Fruit fly (Drosophila melanogaster) whole organism, embryonic: ENCODE measurements around the gene CG16789.
A peak's percentile ranks its signal among the peaks of the same experiment; 100 is the strongest.

Experiments
- CG10462 ChIP-seq: fragments of 200-800 bp; sonication (Bioruptor generic); optimal IDR thresholded peaks from 2 replicates; lab custom pipeline; 2016; ENCODE audit warnings: missing biosample characterization, missing genetic modification characterization
- CG10543 ChIP-seq: fragments of 200-800 bp; sonication (Bioruptor generic); optimal IDR thresholded peaks from 3 replicates; lab custom pipeline; 2017; ENCODE audit warnings: missing biosample characterization, mild to moderate bottlenecking, missing genetic modification characterization, moderate library complexity
- CG11093 ChIP-seq: fragments of 200-800 bp; sonication (Bioruptor generic); IDR thresholded peaks from 3 replicates; pipeline ENCODE4 v1.3.6; 2022; ENCODE audit warnings: missing biosample characterization, missing genetic modification characterization
- CG11247 ChIP-seq: fragments of 200-800 bp; sonication (Bioruptor generic); IDR thresholded peaks from 2 replicates; pipeline ENCODE4 v1.3.6; 2022; ENCODE audit warnings: missing biosample characterization, missing genetic modification characterization
- CG11560 ChIP-seq: fragments of 200-800 bp; sonication (Bioruptor generic); IDR thresholded peaks from 3 replicates; pipeline ENCODE4 v1.3.6; 2022; ENCODE audit warnings: missing biosample characterization, missing genetic modification characterization
- CG11696 ChIP-seq: fragments of 200-800 bp; sonication (Bioruptor generic); IDR thresholded peaks from 2 replicates; pipeline ENCODE4 v1.3.6; 2022; ENCODE audit warnings: missing biosample characterization, missing genetic modification characterization
- CG13123 ChIP-seq: fragments of 200-800 bp; sonication (Bioruptor generic); optimal IDR thresholded peaks from 2 replicates; lab custom pipeline; 2016; ENCODE audit warnings: missing biosample characterization, missing genetic modification characterization
- CG15696 ChIP-seq: fragments of 200-800 bp; sonication (Bioruptor generic); optimal IDR thresholded peaks from 2 replicates; lab custom pipeline; 2019; ENCODE audit warnings: missing biosample characterization, mild to moderate bottlenecking, missing genetic modification characterization, moderate library complexity
- CG1602 ChIP-seq: fragments of 200-800 bp; sonication (Bioruptor generic); optimal IDR thresholded peaks from 3 replicates; lab custom pipeline; 2016; ENCODE audit warnings: missing biosample characterization, missing genetic modification characterization
- CG17802 ChIP-seq: fragments of 200-800 bp; sonication (Bioruptor generic); optimal IDR thresholded peaks from 2 replicates; lab custom pipeline; 2018; ENCODE audit warnings: missing biosample characterization, mild to moderate bottlenecking, missing genetic modification characterization, moderate library complexity
- CG2199 ChIP-seq: fragments of 200-800 bp; sonication (Bioruptor generic); IDR thresholded peaks from 3 replicates; pipeline ENCODE4 v1.3.6; 2022; ENCODE audit warnings: missing biosample characterization, missing genetic modification characterization
- CG31365 ChIP-seq: fragments of 200-800 bp; sonication (Bioruptor generic); optimal IDR thresholded peaks from 2 replicates; lab custom pipeline; 2018; ENCODE audit warnings: missing biosample characterization, mild to moderate bottlenecking, missing genetic modification characterization
- CG4328 ChIP-seq: fragments of 200-800 bp; sonication (Bioruptor generic); optimal IDR thresholded peaks from 3 replicates; lab custom pipeline; 2017; ENCODE audit warnings: missing biosample characterization, missing genetic modification reagents, missing genetic modification characterization
- CG6272 ChIP-seq: fragments of 200-800 bp; sonication (Bioruptor generic); IDR thresholded peaks from 2 replicates; pipeline ENCODE4 v1.3.6; 2022; ENCODE audit warnings: missing biosample characterization, missing genetic modification characterization
- CG6765 ChIP-seq: fragments of 200-800 bp; sonication (Bioruptor generic); optimal IDR thresholded peaks from 3 replicates; lab custom pipeline; 2017; ENCODE audit warnings: missing biosample characterization, mild to moderate bottlenecking, missing genetic modification characterization
- CG8765 ChIP-seq: fragments of 200-800 bp; sonication (Bioruptor generic); IDR thresholded peaks from 2 replicates; pipeline ENCODE4 v1.3.6; 2022; ENCODE audit warnings: missing biosample characterization, missing genetic modification characterization
- CTCF ChIP-seq: fragments of 200-800 bp; sonication (Bioruptor generic); optimal IDR thresholded peaks from 2 replicates; lab custom pipeline; 2017; ENCODE audit warnings: missing biosample characterization, mild to moderate bottlenecking, missing genetic modification characterization, moderate library complexity
- Dek ChIP-seq: fragments of 200-800 bp; sonication (Bioruptor generic); optimal IDR thresholded peaks from 3 replicates; lab custom pipeline; 2019; ENCODE audit warnings: missing biosample characterization, mild to moderate bottlenecking, missing genetic modification characterization, moderate library complexity
- Doc3 ChIP-seq: fragments of 200-800 bp; sonication (Bioruptor generic); IDR thresholded peaks from 3 replicates; pipeline ENCODE4 v1.3.6; 2022; ENCODE audit warnings: missing biosample characterization, missing genetic modification characterization; ENCODE audit not compliant: partially characterized antibody
- Drgx ChIP-seq: fragments of 200-800 bp; sonication (Bioruptor generic); IDR thresholded peaks from 2 replicates; pipeline ENCODE4 v1.3.6; 2022; ENCODE audit warnings: missing biosample characterization, missing genetic modification characterization
- Elba2 ChIP-seq: fragments of 200-800 bp; sonication (Bioruptor generic); optimal IDR thresholded peaks from 3 replicates; lab custom pipeline; 2016; ENCODE audit warnings: missing biosample characterization, missing genetic modification characterization
- Ets97D ChIP-seq: fragments of 200-800 bp; sonication (Bioruptor generic); optimal IDR thresholded peaks from 3 replicates; lab custom pipeline; 2016; ENCODE audit warnings: missing biosample characterization, missing genetic modification characterization
- HmgZ ChIP-seq: fragments of 200-800 bp; sonication (Bioruptor generic); optimal IDR thresholded peaks from 2 replicates; lab custom pipeline; 2018; ENCODE audit warnings: missing biosample characterization, mild to moderate bottlenecking, missing genetic modification characterization
- Hmx ChIP-seq: fragments of 200-800 bp; sonication (Bioruptor generic); optimal IDR thresholded peaks from 2 replicates; lab custom pipeline; 2016; ENCODE audit warnings: missing biosample characterization, missing genetic modification characterization
- Mes4 ChIP-seq: fragments of 200-800 bp; sonication (Bioruptor generic); optimal IDR thresholded peaks from 2 replicates; lab custom pipeline; 2016; ENCODE audit warnings: missing biosample characterization, missing genetic modification characterization
- Optix ChIP-seq: fragments of 200-800 bp; sonication (Bioruptor generic); IDR thresholded peaks from 3 replicates; pipeline ENCODE4 v1.3.6; 2022; ENCODE audit warnings: missing biosample characterization, missing genetic modification characterization
- PHDP ChIP-seq: fragments of 200-800 bp; sonication (Bioruptor generic); optimal IDR thresholded peaks from 3 replicates; lab custom pipeline; 2018; ENCODE audit warnings: missing biosample characterization, mild to moderate bottlenecking, missing genetic modification characterization, moderate library complexity
- Poxn ChIP-seq: fragments of 200-800 bp; sonication (Bioruptor generic); IDR thresholded peaks from 2 replicates; pipeline ENCODE4 v1.3.6; 2022; ENCODE audit warnings: missing biosample characterization, missing genetic modification characterization
- Six4 ChIP-seq: fragments of 200-800 bp; sonication (Bioruptor generic); optimal IDR thresholded peaks from 2 replicates; lab custom pipeline; 2016; ENCODE audit warnings: missing biosample characterization, missing genetic modification characterization
- Stat92E ChIP-seq, 3 experiments: fragments of >200 bp in 2 of 3; fragments of 200-800 bp in 1 of 3; sonication (Bioruptor generic) in 1 of 3; optimal IDR thresholded peaks; 2 replicates each; lab custom pipeline; 2017 to 2019; ENCODE audit warnings: missing biosample characterization in 3 of 3, missing genetic modification characterization in 3 of 3, mild to moderate bottlenecking in 1 of 3, moderate library complexity in 1 of 3
- Xbp1 ChIP-seq: fragments of 200-800 bp; sonication (Bioruptor generic); optimal IDR thresholded peaks from 3 replicates; lab custom pipeline; 2016; ENCODE audit warnings: missing biosample characterization, mild to moderate bottlenecking, missing genetic modification characterization
- bigmax ChIP-seq: fragments of 200-800 bp; sonication (Bioruptor generic); optimal IDR thresholded peaks from 2 replicates; lab custom pipeline; 2018; ENCODE audit warnings: missing biosample characterization, mild to moderate bottlenecking, missing genetic modification characterization
- cg ChIP-seq: fragments of 200-800 bp; sonication (Bioruptor generic); optimal IDR thresholded peaks from 3 replicates; lab custom pipeline; 2019; ENCODE audit warnings: missing biosample characterization, mild to moderate bottlenecking, missing genetic modification characterization, moderate library complexity
- chif ChIP-seq, 2 experiments: fragments of 200-800 bp; sonication (Bioruptor generic); optimal IDR thresholded peaks; 3 replicates each; lab custom pipeline; 2016; ENCODE audit warnings: missing biosample characterization in 2 of 2, missing genetic modification characterization in 2 of 2
- chm ChIP-seq: fragments of 200-800 bp; sonication (Bioruptor generic); IDR thresholded peaks from 2 replicates; pipeline ENCODE4 v1.3.6; 2022; ENCODE audit warnings: missing biosample characterization, missing genetic modification characterization
- cwo ChIP-seq: fragments of 200-800 bp; sonication (Bioruptor generic); optimal IDR thresholded peaks from 3 replicates; lab custom pipeline; 2017; ENCODE audit warnings: missing biosample characterization, missing genetic modification characterization, mild to moderate bottlenecking, moderate library complexity, missing genetic modification reagents
- dmrt11E ChIP-seq: fragments of 200-800 bp; sonication (Bioruptor generic); optimal IDR thresholded peaks from 3 replicates; lab custom pipeline; 2018; ENCODE audit warnings: missing biosample characterization, mild to moderate bottlenecking, missing genetic modification characterization, moderate library complexity
- esg ChIP-seq: fragments of 200-800 bp; sonication (Bioruptor generic); conservative IDR thresholded peaks from 2 replicates; pipeline ENCODE4 v1.3.6; 2022; ENCODE audit warnings: missing biosample characterization, missing genetic modification characterization
- inv ChIP-seq: fragments of 200-800 bp; sonication (Bioruptor generic); IDR thresholded peaks from 2 replicates; pipeline ENCODE4 v1.3.6; 2022; ENCODE audit warnings: missing biosample characterization, missing genetic modification characterization; ENCODE audit not compliant: partially characterized antibody
- jumu ChIP-seq: fragments of 200-800 bp; sonication (Bioruptor generic); optimal IDR thresholded peaks from 3 replicates; lab custom pipeline; 2016; ENCODE audit warnings: missing biosample characterization, missing genetic modification characterization
- nau ChIP-seq: fragments of 200-800 bp; sonication (Bioruptor generic); optimal IDR thresholded peaks from 3 replicates; lab custom pipeline; 2017; ENCODE audit warnings: missing biosample characterization, mild to moderate bottlenecking, missing genetic modification characterization, missing genetic modification reagents
- sc ChIP-seq, 3 experiments: fragments of >200 bp in 2 of 3; fragments of 200-800 bp in 1 of 3; sonication (Bioruptor generic) in 1 of 3; optimal IDR thresholded peaks; 2 replicates in 2 of 3; 3 replicates in 1 of 3; lab custom pipeline; 2017; ENCODE audit warnings: mild to moderate bottlenecking in 1 of 3, missing biosample characterization in 1 of 3, missing genetic modification characterization in 1 of 3, missing genetic modification reagents in 1 of 3
- sd ChIP-seq: fragments of 200-800 bp; sonication (Bioruptor generic); optimal IDR thresholded peaks from 3 replicates; lab custom pipeline; 2018; ENCODE audit warnings: missing biosample characterization, mild to moderate bottlenecking, missing genetic modification characterization, moderate library complexity
- seq ChIP-seq: fragments of 200-800 bp; sonication (Bioruptor generic); IDR thresholded peaks from 2 replicates; pipeline ENCODE4 v1.3.6; 2022; ENCODE audit warnings: missing biosample characterization, missing genetic modification characterization
- so ChIP-seq: fragments of 200-800 bp; sonication (Bioruptor generic); IDR thresholded peaks from 3 replicates; pipeline ENCODE4 v1.3.6; 2022; ENCODE audit warnings: missing biosample characterization, missing genetic modification characterization
- ssp ChIP-seq: fragments of 200-800 bp; sonication (Bioruptor generic); IDR thresholded peaks from 2 replicates; pipeline ENCODE4 v1.3.6; 2022; ENCODE audit warnings: missing biosample characterization, missing genetic modification characterization
- stc ChIP-seq: fragments of 200-800 bp; sonication (Bioruptor generic); IDR thresholded peaks from 2 replicates; pipeline ENCODE4 v1.3.6; 2022; ENCODE audit warnings: missing biosample characterization, missing genetic modification characterization
- tap ChIP-seq: fragments of 200-800 bp; optimal IDR thresholded peaks from 3 replicates; lab custom pipeline; 2019; ENCODE audit warnings: missing biosample characterization, mild to moderate bottlenecking, missing genetic modification characterization, moderate library complexity
- vvl ChIP-seq: fragments of 200-800 bp; sonication (Bioruptor generic); IDR thresholded peaks from 2 replicates; pipeline ENCODE4 v1.3.6; 2022; ENCODE audit warnings: missing biosample characterization, missing genetic modification characterization

The CG16789 gene

dm6 chr3R:9563240-9563992 is 2.6 kb upstream of the CG16789 start, which contains the start of the genes CG9393 and Vps45 (continued):
- no peak for TF ChIP-seq sd (tag; lab: Kevin White, UChicago)
- TF ChIP-seq CG17802 (tag; lab: Kevin White, UChicago): peak; percentile 5
- TF ChIP-seq CG13123 (GFP tag; lab: Kevin White, UChicago): peak; percentile 52
- TF ChIP-seq Stat92E (GFP tag; optimal IDR thresholded peaks at IDR 0.05; lab: Kevin White, UChicago): no peak
- TF ChIP-seq PHDP (tag; lab: Kevin White, UChicago): peak; percentile 55
- TF ChIP-seq seq (GFP tag; lab: Robert Waterston, UW): no peak
- TF ChIP-seq CG2199 (GFP tag; lab: Robert Waterston, UW): no peak
- TF ChIP-seq Elba2: peak; percentile 13
- peak; percentile 37 for TF ChIP-seq CG10462
- TF ChIP-seq stc (GFP tag; lab: Robert Waterston, UW): 0 out of 2 replicates have a peak, but pooled peaks have one; percentile 49
- no peak for TF ChIP-seq CG31365 (tag; lab: Kevin White, UChicago)
- TF ChIP-seq ssp (GFP tag; lab: Robert Waterston, UW): peak; percentile 55
- no peak; the same call in 1 of the 2 replicates for TF ChIP-seq chm (GFP tag; lab: Robert Waterston, UW)
- TF ChIP-seq Ets97D (GFP tag; lab: Kevin White, UChicago): peak; percentile 77
- peak; percentile 50; the same call in 1 of the 2 replicates for TF ChIP-seq esg (GFP tag; lab: Robert Waterston, UW)
- TF ChIP-seq jumu (GFP tag; lab: Kevin White, UChicago): peak; percentile 62
- peak; percentile 71 for TF ChIP-seq Xbp1
- peak; percentile 16 for TF ChIP-seq CG4328 (GFP tag; lab: Kevin White, UChicago)
- peak; percentile 60 for TF ChIP-seq CG15696 (tag; lab: Kevin White, UChicago)
- TF ChIP-seq CG6765: no peak
- TF ChIP-seq CG1602 (GFP tag; lab: Kevin White, UChicago): peak; percentile 62
- TF ChIP-seq CG11247: no peak
- TF ChIP-seq Six4 (GFP tag; lab: Kevin White, UChicago): peak; percentile 31
- TF ChIP-seq HmgZ (tag; lab: Kevin White, UChicago): peak; percentile 75
- peak; percentile 92 for TF ChIP-seq CG11560 (tag; lab: Robert Waterston, UW)
- peak; percentile 93 for TF ChIP-seq inv
- peak; percentile 38 to 57 for TF ChIP-seq chif (GFP tag; optimal IDR thresholded peaks at IDR 0.05; lab: Kevin White, UChicago)
- TF ChIP-seq CG6272 (GFP tag; lab: Robert Waterston, UW): peak; percentile 70; the same call in 1 of the 2 replicates
- peak; percentile 2 for TF ChIP-seq Mes4
- TF ChIP-seq CTCF (GFP tag; lab: Kevin White, UChicago): peak; percentile 22
- TF ChIP-seq CG10543 (GFP tag; lab: Kevin White, UChicago): peak; percentile 51
- TF ChIP-seq CG11093: no peak
- 0 out of 3 replicates have a peak, but pooled peaks have one; percentile 7 for TF ChIP-seq Optix (GFP tag; lab: Robert Waterston, UW)
- no peak for TF ChIP-seq tap (tag; lab: Kevin White, UChicago)
- no peak for TF ChIP-seq Drgx (GFP tag; lab: Robert Waterston, UW)
- TF ChIP-seq bigmax (GFP tag; lab: Kevin White, UChicago): no peak
- TF ChIP-seq sc (optimal IDR thresholded peaks at IDR 0.05; lab: Kevin White, UChicago): no peak
- no peak for TF ChIP-seq sc (GFP tag; optimal IDR thresholded peaks at IDR 0.05; lab: Kevin White, UChicago)
- TF ChIP-seq Poxn: no peak
- TF ChIP-seq Dek: peak; percentile 58
- peak; percentile 64 for TF ChIP-seq vvl (GFP tag; lab: Robert Waterston, UW)
- TF ChIP-seq dmrt11E (tag; lab: Kevin White, UChicago): peak; percentile 59
- peak; percentile 49; the same call in 1 of the 2 replicates for TF ChIP-seq CG8765 (GFP tag; lab: Robert Waterston, UW)
- peak; percentile 90 for TF ChIP-seq Doc3 (GFP tag; lab: Robert Waterston, UW)
- TF ChIP-seq Hmx (GFP tag; lab: Kevin White, UChicago): no peak
- TF ChIP-seq so: no peak
- no peak for TF ChIP-seq cg (GFP tag; lab: Kevin White, UChicago)
- TF ChIP-seq cwo: peak; percentile 8
- TF ChIP-seq nau (GFP tag; lab: Kevin White, UChicago): no peak
- no peak for TF ChIP-seq CG11696 (GFP tag; lab: Robert Waterston, UW)
